Worm (Caenorhabditis elegans) whole organism, mixed stage, embryonic: ENCODE measurements around the gene Y57A10C.10.

Experiments
- M03D4.4 ChIP-seq: sonication (generic microtip); optimal IDR thresholded peaks from 2 replicates; lab custom pipeline; 2017; ENCODE audit warnings: mild to moderate bottlenecking, missing genetic modification characterization, missing compliant biosample characterization
- bed-3 ChIP-seq: fragments of 200-800 bp; sonication (Bioruptor generic); optimal IDR thresholded peaks from 3 replicates; lab custom pipeline; 2018; ENCODE audit warnings: mild to moderate bottlenecking, missing genetic modification characterization, moderate library complexity, missing compliant biosample characterization
- ceh-39 ChIP-seq: fragments of 150-350 bp; optimal IDR thresholded peaks from 2 replicates; lab custom pipeline; 2014; ENCODE audit warnings: missing biosample characterization, missing genetic modification characterization
- ceh-43 ChIP-seq: fragments of 200-800 bp; sonication (Bioruptor generic); optimal IDR thresholded peaks from 2 replicates; lab custom pipeline; 2018; ENCODE audit warnings: mild to moderate bottlenecking, missing genetic modification characterization, moderate library complexity, missing compliant biosample characterization
- ces-1 ChIP-seq: fragments of 150-350 bp; optimal IDR thresholded peaks from 2 replicates; lab custom pipeline; 2014; ENCODE audit warnings: missing biosample characterization, missing genetic modification reagents, missing genetic modification characterization
- cnd-1 ChIP-seq: fragments of 200-800 bp; sonication (Bioruptor generic); optimal IDR thresholded peaks from 2 replicates; lab custom pipeline; 2018; ENCODE audit warnings: mild to moderate bottlenecking, missing genetic modification characterization, missing compliant biosample characterization
- elt-1 ChIP-seq: sonication (generic microtip); optimal IDR thresholded peaks from 2 replicates; lab custom pipeline; 2017; ENCODE audit warnings: missing genetic modification characterization, mild to moderate bottlenecking, missing compliant biosample characterization, antibody characterized with exemption, moderate library complexity, borderline replicate concordance; ENCODE audit not compliant: insufficient read depth
- elt-3 ChIP-seq: fragments of 150-350 bp; optimal IDR thresholded peaks from 2 replicates; lab custom pipeline; 2014; ENCODE audit warnings: missing biosample characterization, missing genetic modification characterization
- flh-1 ChIP-seq: fragments of 200-800 bp; sonication (Bioruptor generic); optimal IDR thresholded peaks from 2 replicates; lab custom pipeline; 2018; ENCODE audit warnings: mild to moderate bottlenecking, missing genetic modification characterization, moderate library complexity, missing compliant biosample characterization
- ham-2 ChIP-seq: fragments of 200-800 bp; sonication (Bioruptor generic); optimal IDR thresholded peaks from 2 replicates; lab custom pipeline; 2018; ENCODE audit warnings: mild to moderate bottlenecking, missing genetic modification characterization, missing compliant biosample characterization
- hlh-1 ChIP-seq: fragments of 150-350 bp; optimal IDR thresholded peaks from 2 replicates; lab custom pipeline; 2014; ENCODE audit warnings: missing biosample characterization, missing genetic modification reagents, missing genetic modification characterization
- lsy-2 ChIP-seq: fragments of 150-350 bp; optimal IDR thresholded peaks from 2 replicates; lab custom pipeline; 2014; ENCODE audit warnings: missing biosample characterization, missing genetic modification characterization
- nhr-2 ChIP-seq: fragments of 150-350 bp; optimal IDR thresholded peaks from 2 replicates; lab custom pipeline; 2014; ENCODE audit warnings: missing biosample characterization, missing genetic modification characterization
- nhr-28 ChIP-seq: fragments of 150-350 bp; optimal IDR thresholded peaks from 2 replicates; lab custom pipeline; 2014; ENCODE audit warnings: missing biosample characterization, missing genetic modification characterization
- nhr-76 ChIP-seq: sonication (generic microtip); optimal IDR thresholded peaks from 2 replicates; lab custom pipeline; 2017; ENCODE audit warnings: missing biosample characterization, missing genetic modification characterization
- pha-4 ChIP-seq: fragments of 150-350 bp; optimal IDR thresholded peaks from 2 replicates; lab custom pipeline; 2018; ENCODE audit warnings: missing biosample characterization, missing genetic modification reagents, missing genetic modification characterization
- sem-2 ChIP-seq: fragments of 200-800 bp; sonication (Bioruptor generic); optimal IDR thresholded peaks from 2 replicates; lab custom pipeline; 2018; ENCODE audit warnings: mild to moderate bottlenecking, missing genetic modification characterization, missing compliant biosample characterization
- snpc-4 ChIP-seq: fragments of 150-350 bp; optimal IDR thresholded peaks from 2 replicates; lab custom pipeline; 2014; ENCODE audit warnings: missing biosample characterization, missing genetic modification characterization
- tbx-8 ChIP-seq: fragments of 200-800 bp; sonication (Bioruptor generic); optimal IDR thresholded peaks from 2 replicates; lab custom pipeline; 2018; ENCODE audit warnings: mild to moderate bottlenecking, missing genetic modification characterization, moderate library complexity, missing compliant biosample characterization
- unc-120 ChIP-seq: sonication (generic microtip); optimal IDR thresholded peaks from 2 replicates; lab custom pipeline; 2017; ENCODE audit warnings: missing genetic modification characterization, missing compliant biosample characterization; ENCODE audit not compliant: poor library complexity, severe bottlenecking
- unc-62 ChIP-seq: fragments of 150-350 bp; optimal IDR thresholded peaks from 2 replicates; lab custom pipeline; 2014; ENCODE audit warnings: missing biosample characterization, missing genetic modification reagents, missing genetic modification characterization
- zip-8 ChIP-seq: fragments of 150-350 bp; optimal IDR thresholded peaks from 2 replicates; lab custom pipeline; 2014; ENCODE audit warnings: missing biosample characterization, missing genetic modification characterization

Gene Y57A10C.10

ce11 chrII:12394138-12394537, 46.9 kb downstream of the Y57A10C.10 start:
- TF ChIP-seq unc-62 (GFP tag; lab: Kevin White, UChicago) (no peak), nhr-76 (tag; lab: Kevin White, UChicago) (no peak), lsy-2 (tag; lab: Kevin White, UChicago) (no peak), unc-120 (tag; lab: Kevin White, UChicago) (no peak), nhr-28 (tag; lab: Kevin White, UChicago) (no peak), cnd-1 (tag; lab: Kevin White, UChicago) (no peak), ces-1 (GFP tag; lab: Kevin White, UChicago) (no peak), elt-3 (tag; lab: Kevin White, UChicago) (no peak), nhr-2 (no peak), ceh-43 (no peak), M03D4.4 (tag; lab: Kevin White, UChicago) (no peak), snpc-4 (tag; lab: Kevin White, UChicago) (no peak), tbx-8 (GFP tag; lab: Kevin White, UChicago) (no peak), pha-4 (no peak), elt-1 (tag; lab: Kevin White, UChicago) (no peak), bed-3 (no peak)

ce11 chrII:12393690-12394089, 47.4 kb downstream of the Y57A10C.10 start, which contains the start of gene Y57A10B.7:
Gene Y57A10B.7 (minus strand): TSS chrII:12393790.
- TF ChIP-seq flh-1 (GFP tag; lab: Kevin White, UChicago) (no peak), ceh-39 (no peak), ham-2 (no peak), zip-8 (tag; lab: Kevin White, UChicago) (no peak), sem-2 (no peak), hlh-1 (tag; lab: Kevin White, UChicago) (no peak)
